Worm (Caenorhabditis elegans) whole organism, L4 larva: ENCODE data around the gene twk-14.

Source experiments
- F37D6.2 ChIP-seq: sonication (generic microtip); optimal IDR thresholded peaks from 2 replicates; lab custom pipeline; 2016; ENCODE audit warnings: mild to moderate bottlenecking, missing genetic modification characterization, missing compliant biosample characterization
- F49E8.2 ChIP-seq: sonication (generic microtip); optimal IDR thresholded peaks from 2 replicates; lab custom pipeline; 2016; ENCODE audit warnings: missing compliant biosample characterization, mild to moderate bottlenecking, missing genetic modification characterization, borderline replicate concordance
- Y105C5A.15 ChIP-seq: fragments of 200-800 bp; sonication (Bioruptor generic); IDR thresholded peaks from 2 replicates; pipeline ENCODE4 v1.3.6; 2022; ENCODE audit warnings: missing genetic modification characterization, missing compliant biosample characterization
- arid-1 ChIP-seq: fragments of 200-800 bp; sonication (Bioruptor generic); conservative IDR thresholded peaks from 2 replicates; pipeline ENCODE4 v1.3.6; 2022; ENCODE audit warnings: missing genetic modification reagents, missing genetic modification characterization, missing compliant biosample characterization
- ceh-32 ChIP-seq: sonication (generic microtip); optimal IDR thresholded peaks from 2 replicates; lab custom pipeline; 2016; ENCODE audit warnings: mild to moderate bottlenecking, missing genetic modification characterization, missing compliant biosample characterization; ENCODE audit not compliant: poor library complexity
- cey-2 ChIP-seq: sonication (generic microtip); optimal IDR thresholded peaks from 3 replicates; lab custom pipeline; 2017; ENCODE audit warnings: missing genetic modification characterization, mild to moderate bottlenecking, missing compliant biosample characterization, antibody characterized with exemption, borderline replicate concordance; ENCODE audit not compliant: insufficient read depth
- daf-16 ChIP-seq, 3 experiments: sonication (generic microtip); optimal IDR thresholded peaks; 2 replicates each; lab custom pipeline; 2016 to 2017; ENCODE audit warnings: missing genetic modification characterization in 3 of 3, missing genetic modification reagents in 3 of 3, mild to moderate bottlenecking in 2 of 3, missing compliant biosample characterization in 2 of 3, missing biosample characterization in 1 of 3, moderate library complexity in 1 of 3
- egl-27 ChIP-seq: sonication (generic microtip); optimal IDR thresholded peaks from 3 replicates; lab custom pipeline; 2017; ENCODE audit warnings: missing biosample characterization, missing genetic modification reagents, missing genetic modification characterization
- lin-1 ChIP-seq: fragments of 200-800 bp; sonication (Bioruptor generic); IDR thresholded peaks from 2 replicates; pipeline ENCODE4 v1.3.6; 2022; ENCODE audit warnings: missing genetic modification reagents, missing genetic modification characterization, missing compliant biosample characterization
- lin-15B ChIP-seq: fragments of 150-350 bp; sonication (generic microtip); optimal IDR thresholded peaks from 3 replicates; lab custom pipeline; 2014; ENCODE audit warnings: missing biosample characterization, missing genetic modification characterization
- lin-39 ChIP-seq: fragments of 150-350 bp; optimal IDR thresholded peaks from 2 replicates; lab custom pipeline; 2014; ENCODE audit warnings: missing biosample characterization, missing genetic modification reagents, missing genetic modification characterization
- lsy-2 ChIP-seq, 2 experiments: fragments of 150-350 bp in 1 of 2; sonication (generic microtip) in 1 of 2; optimal IDR thresholded peaks; 2 replicates each; lab custom pipeline; 2014 to 2017; ENCODE audit warnings: missing biosample characterization in 2 of 2, missing genetic modification characterization in 2 of 2
- pha-4 ChIP-seq, 2 experiments: fragments of 150-350 bp in 1 of 2; fragments of 200-800 bp in 1 of 2; sonication (Bioruptor generic) in 1 of 2; IDR thresholded peaks in 1 of 2; optimal IDR thresholded peaks in 1 of 2; 2 replicates each; pipeline versions ENCODE4 v1.3.6 to Lab custom; 2014 to 2022; ENCODE audit warnings: missing genetic modification characterization in 2 of 2, missing genetic modification reagents in 2 of 2, missing biosample characterization in 1 of 2, missing compliant biosample characterization in 1 of 2

DNA sequence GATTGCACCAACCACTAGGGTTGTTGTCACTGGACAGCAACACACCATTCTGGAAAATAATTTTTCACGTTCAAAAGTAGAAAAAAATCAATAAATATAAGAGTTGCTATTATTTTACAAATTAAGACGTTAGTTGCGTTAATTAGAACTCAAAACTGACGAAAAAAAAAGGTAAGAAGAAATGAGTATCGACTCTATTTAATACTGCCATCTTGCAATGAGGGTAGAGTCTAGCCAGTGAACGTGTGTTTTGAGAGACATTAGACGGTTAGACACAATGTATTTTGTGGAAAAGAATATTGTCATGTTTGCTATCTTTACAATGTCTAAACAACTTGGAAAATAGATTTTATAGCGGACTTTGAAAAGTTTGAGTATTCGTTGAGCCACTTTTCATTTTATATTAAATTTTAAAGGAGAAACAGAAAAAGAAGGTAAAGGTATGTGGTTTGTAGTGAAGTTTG, 18.2 kb upstream of the twk-14 start, which contains the start of gene cdr-6:
- TF ChIP-seq lsy-2 (tag; optimal IDR thresholded peaks at IDR 0.05; lab: Kevin White, UChicago) (no peak), egl-27 (tag; lab: Kevin White, UChicago) (no peak), arid-1 (GFP tag; lab: Robert Waterston, UW) (no peak), pha-4 (GFP tag; IDR thresholded peaks at IDR 0.05; lab: Robert Waterston, UW) (no peak), pha-4 (tag; optimal IDR thresholded peaks at IDR 0.05; lab: Kevin White, UChicago) (no peak), Y105C5A.15 (GFP tag; lab: Robert Waterston, UW) (no peak), F49E8.2 (tag; lab: Kevin White, UChicago) (no peak), cey-2 (tag; lab: Kevin White, UChicago) (no peak), daf-16 (GFP tag; optimal IDR thresholded peaks at IDR 0.05; lab: Kevin White, UChicago) (no peak), daf-16 (tag; optimal IDR thresholded peaks at IDR 0.05; lab: Kevin White, UChicago) (peak; percentile 79), lin-1 (GFP tag; lab: Robert Waterston, UW) (no peak), lin-15B (no peak), ceh-32 (tag; lab: Kevin White, UChicago) (no peak), lin-39 (no peak), F37D6.2 (tag; lab: Kevin White, UChicago) (no peak)
